Worm (Caenorhabditis elegans) whole organism, late embryonic: Measurements from ENCODE around the gene clec-216.

Source experiments
- ceh-2 ChIP-seq: sonication (generic microtip); optimal IDR thresholded peaks from 2 replicates; lab custom pipeline; 2016; ENCODE audit warnings: missing genotype, missing genetic modification characterization, missing compliant biosample characterization
- hlh-30 ChIP-seq: sonication (generic microtip); optimal IDR thresholded peaks from 2 replicates; lab custom pipeline; 2017; ENCODE audit warnings: antibody characterized with exemption, missing genetic modification characterization, missing compliant biosample characterization; ENCODE audit not compliant: insufficient read depth
- tbx-2 ChIP-seq: sonication (generic microtip); optimal IDR thresholded peaks from 2 replicates; lab custom pipeline; 2016; ENCODE audit warnings: missing genetic modification characterization, missing compliant biosample characterization
- zip-5 ChIP-seq: sonication (generic microtip); optimal IDR thresholded peaks from 2 replicates; lab custom pipeline; 2016; ENCODE audit warnings: missing genetic modification characterization, missing compliant biosample characterization

ce11 chrV:7925483-7925882, 27.3 kb downstream of the clec-216 start, which contains the start of gene srsx-7:
- TF ChIP-seq tbx-2 (tag; lab: Kevin White, UChicago) (no peak), hlh-30 (tag; lab: Kevin White, UChicago) (no peak), zip-5 (tag; lab: Kevin White, UChicago) (no peak), ceh-2 (tag; lab: Kevin White, UChicago) (no peak)
